Fruit fly (Drosophila melanogaster) whole organism, pupa: ENCODE measurements around the gene Vps39.
A peak's percentile ranks its signal among the peaks of the same experiment; 100 is the strongest.

Experiments
- CG10348 ChIP-seq: fragments of 200-800 bp; sonication (Bioruptor generic); IDR thresholded peaks from 2 replicates; pipeline ENCODE4 v1.3.6; 2022; ENCODE audit warnings: missing biosample characterization, missing genetic modification characterization
- CG13204 ChIP-seq: fragments of 200-800 bp; sonication (Bioruptor generic); optimal IDR thresholded peaks from 2 replicates; lab custom pipeline; 2018; ENCODE audit warnings: missing biosample characterization, mild to moderate bottlenecking, missing genetic modification characterization, moderate library complexity
- CG17806 ChIP-seq: fragments of 200-800 bp; sonication (Bioruptor generic); optimal IDR thresholded peaks from 2 replicates; lab custom pipeline; 2018; ENCODE audit warnings: missing biosample characterization, mild to moderate bottlenecking, missing genetic modification characterization, moderate library complexity
- CG32121 ChIP-seq: fragments of 200-800 bp; sonication (Bioruptor generic); IDR thresholded peaks from 2 replicates; pipeline ENCODE4 v1.3.6; 2022; ENCODE audit warnings: missing biosample characterization, missing genetic modification characterization
- CG34367 ChIP-seq: fragments of 200-800 bp; sonication (Bioruptor generic); optimal IDR thresholded peaks from 2 replicates; lab custom pipeline; 2018; ENCODE audit warnings: missing biosample characterization, mild to moderate bottlenecking, missing genetic modification characterization
- CG4496 ChIP-seq: fragments of 200-800 bp; sonication (Bioruptor generic); IDR thresholded peaks from 3 replicates; pipeline ENCODE4 v1.3.6; 2022; ENCODE audit warnings: missing biosample characterization, missing genetic modification characterization
- CG8159 ChIP-seq: fragments of 200-800 bp; sonication (Bioruptor generic); optimal IDR thresholded peaks from 3 replicates; lab custom pipeline; 2018; ENCODE audit warnings: missing biosample characterization, mild to moderate bottlenecking, missing genetic modification characterization, moderate library complexity
- Ets98B ChIP-seq: fragments of 200-800 bp; sonication (Bioruptor generic); IDR thresholded peaks from 2 replicates; pipeline ENCODE4 v1.3.6; 2022; ENCODE audit warnings: missing biosample characterization, missing genetic modification characterization
- Pif1A ChIP-seq: fragments of 200-800 bp; sonication (Bioruptor generic); optimal IDR thresholded peaks from 3 replicates; lab custom pipeline; 2016; ENCODE audit warnings: missing biosample characterization, missing genetic modification characterization
- Pif1B ChIP-seq: fragments of 200-800 bp; sonication (Bioruptor generic); optimal IDR thresholded peaks from 3 replicates; lab custom pipeline; 2016; ENCODE audit warnings: missing biosample characterization, missing genetic modification characterization
- fd96Ca ChIP-seq: fragments of 200-800 bp; sonication (Bioruptor generic); IDR thresholded peaks from 3 replicates; pipeline ENCODE4 v1.3.6; 2022; ENCODE audit warnings: missing biosample characterization, missing genetic modification characterization
- gl ChIP-seq: fragments of 200-800 bp; sonication (Bioruptor generic); optimal IDR thresholded peaks from 2 replicates; lab custom pipeline; 2018; ENCODE audit warnings: missing biosample characterization, mild to moderate bottlenecking, missing genetic modification characterization
- rn ChIP-seq: fragments of 200-800 bp; sonication (Bioruptor generic); IDR thresholded peaks from 2 replicates; pipeline ENCODE4 v1.3.6; 2022; ENCODE audit warnings: missing biosample characterization, missing genetic modification characterization

dm6 chr3R:18249268-18249667, 25.0 kb downstream of the Vps39 start:
- TF ChIP-seq CG8159 (no peak), CG34367 (tag; lab: Kevin White, UChicago) (no peak), Pif1B (GFP tag; lab: Kevin White, UChicago) (no peak), CG13204 (GFP tag; lab: Kevin White, UChicago) (no peak), CG10348 (no peak), CG4496 (GFP tag; lab: Robert Waterston, UW) (no peak), Ets98B (GFP tag; lab: Robert Waterston, UW) (peak; percentile 4; the same call in 1 of the 2 replicates), Pif1A (GFP tag; lab: Kevin White, UChicago) (no peak), fd96Ca (GFP tag; lab: Robert Waterston, UW) (no peak), CG17806 (tag; lab: Kevin White, UChicago) (no peak), rn (no peak), CG32121 (GFP tag; lab: Robert Waterston, UW) (no peak), gl (tag; lab: Kevin White, UChicago) (no peak)
